Worm (Caenorhabditis elegans): ENCODE results near the gene srh-218.

The srh-218 gene

ce11 chrV:15512856-15513756 lies 19.3 kb downstream of the srh-218 start:
- TF ChIP-seq him-1 (tag; optimal IDR thresholded peaks at IDR 0.05) (no peak), dao-5 (tag; optimal IDR thresholded peaks at IDR 0.05) (no peak), W03F9.2 (tag; optimal IDR thresholded peaks at IDR 0.05) (no peak)

ce11 chrV:15515365-15515764 lies 21.6 kb downstream of the srh-218 start:
- TF ChIP-seq him-1 (tag; optimal IDR thresholded peaks at IDR 0.05) (no peak), W03F9.2 (tag; optimal IDR thresholded peaks at IDR 0.05) (no peak), dao-5 (tag; optimal IDR thresholded peaks at IDR 0.05) (no peak)

ce11 chrV:15516476-15516875 lies 22.7 kb downstream of the srh-218 start:
- TF ChIP-seq W03F9.2 (tag; optimal IDR thresholded peaks at IDR 0.05): no peak
- no peak for TF ChIP-seq him-1 (tag; optimal IDR thresholded peaks at IDR 0.05)
- TF ChIP-seq dao-5 (tag; optimal IDR thresholded peaks at IDR 0.05): no peak

ce11 chrV:15517413-15517812 lies 23.6 kb downstream of the srh-218 start, which contains the start of gene F21A3.3:
TSS of gene F21A3.3 (plus strand) at chrV:15517713.
- TF ChIP-seq him-1 (tag; optimal IDR thresholded peaks at IDR 0.05) (no peak), dao-5 (tag; optimal IDR thresholded peaks at IDR 0.05) (no peak), W03F9.2 (tag; optimal IDR thresholded peaks at IDR 0.05) (no peak)

ce11 chrV:15519845-15520244 lies 26.1 kb downstream of the srh-218 start:
- TF ChIP-seq him-1 (tag; optimal IDR thresholded peaks at IDR 0.05): no peak
- no peak for TF ChIP-seq W03F9.2 (tag; optimal IDR thresholded peaks at IDR 0.05)
- TF ChIP-seq dao-5 (tag; optimal IDR thresholded peaks at IDR 0.05): no peak

ce11 chrV:15520398-15520797 lies 26.6 kb downstream of the srh-218 start:
- TF ChIP-seq dao-5 (tag; optimal IDR thresholded peaks at IDR 0.05): no peak
- no peak for TF ChIP-seq W03F9.2 (tag; optimal IDR thresholded peaks at IDR 0.05)
- TF ChIP-seq him-1 (tag; optimal IDR thresholded peaks at IDR 0.05): no peak

- TF ChIP-seq W03F9.2 (tag; optimal IDR thresholded peaks at IDR 0.05): no peak
- TF ChIP-seq him-1 (tag; optimal IDR thresholded peaks at IDR 0.05): no peak
- no peak for TF ChIP-seq dao-5 (tag; optimal IDR thresholded peaks at IDR 0.05)
These were observed 28.1 kb downstream of the srh-218 start, which contains the start of gene lgc-31 for ce11 chrV:15521920-15522319. TSS of gene lgc-31 (minus strand) at chrV:15522020.

- TF ChIP-seq W03F9.2 (tag; optimal IDR thresholded peaks at IDR 0.05) (no peak), him-1 (tag; optimal IDR thresholded peaks at IDR 0.05) (no peak), dao-5 (tag; optimal IDR thresholded peaks at IDR 0.05) (no peak)
These were observed 35.3 kb downstream of the srh-218 start, which contains the start of gene srh-276 for ce11 chrV:15529069-15529468. TSS of gene srh-276 (plus strand) at chrV:15529369.

- TF ChIP-seq W03F9.2 (tag; optimal IDR thresholded peaks at IDR 0.05): no peak
- no peak for TF ChIP-seq him-1 (tag; optimal IDR thresholded peaks at IDR 0.05)
- TF ChIP-seq dao-5 (tag; optimal IDR thresholded peaks at IDR 0.05): no peak
These were observed 39.3 kb downstream of the srh-218 start, which contains the start of gene F21A3.11 for ce11 chrV:15533096-15533495. TSS of gene F21A3.11 (minus strand) at chrV:15533212.

ce11 chrV:15533864-15534263 lies 40.1 kb downstream of the srh-218 start, which contains the start of gene F21A3.2:
TSS of gene F21A3.2 (minus strand) at chrV:15533964.
- TF ChIP-seq W03F9.2 (tag; optimal IDR thresholded peaks at IDR 0.05) (no peak), dao-5 (tag; optimal IDR thresholded peaks at IDR 0.05) (no peak), him-1 (tag; optimal IDR thresholded peaks at IDR 0.05) (no peak)

- no peak for TF ChIP-seq W03F9.2 (tag; optimal IDR thresholded peaks at IDR 0.05)
- TF ChIP-seq dao-5 (tag; optimal IDR thresholded peaks at IDR 0.05): no peak
- no peak for TF ChIP-seq him-1 (tag; optimal IDR thresholded peaks at IDR 0.05)
These were observed 42.5 kb downstream of the srh-218 start, which contains the start of gene F21A3.4 for ce11 chrV:15536320-15536719. TSS of gene F21A3.4 (plus strand) at chrV:15536620.

ce11 chrV:15537923-15538322 lies 44.1 kb downstream of the srh-218 start, which contains the start of gene prde-1:
TSS of gene prde-1 (plus strand) at chrV:15538244.
- TF ChIP-seq W03F9.2 (tag; optimal IDR thresholded peaks at IDR 0.05): no peak

ce11 chrV:15543252-15543651 lies 49.5 kb downstream of the srh-218 start:
- TF ChIP-seq W03F9.2 (tag; optimal IDR thresholded peaks at IDR 0.05): no peak
- no peak for TF ChIP-seq him-1 (tag; optimal IDR thresholded peaks at IDR 0.05)
- TF ChIP-seq dao-5 (tag; optimal IDR thresholded peaks at IDR 0.05): no peak

ce11 chrV:15544898-15545297 lies 51.1 kb downstream of the srh-218 start, which contains the start of gene glb-14:
TSS of gene glb-14 (minus strand) at chrV:15544994.
- TF ChIP-seq W03F9.2 (tag; optimal IDR thresholded peaks at IDR 0.05) (no peak), him-1 (tag; optimal IDR thresholded peaks at IDR 0.05) (no peak), dao-5 (tag; optimal IDR thresholded peaks at IDR 0.05) (no peak)
